Worm (Caenorhabditis elegans) whole organism, L2 larva: ENCODE results near the gene grl-19.

ENCODE experiments used
- F13H6.1 ChIP-seq: sonication (generic microtip); optimal IDR thresholded peaks from 2 replicates; lab custom pipeline; 2016; ENCODE audit warnings: missing genetic modification characterization, missing compliant biosample characterization
- ama-1 ChIP-seq: fragments of 150-350 bp; optimal IDR thresholded peaks from 2 replicates; lab custom pipeline; 2018; ENCODE audit warnings: inconsistent platforms
- ceh-82 ChIP-seq: fragments of 150-350 bp; optimal IDR thresholded peaks from 2 replicates; lab custom pipeline; 2014; ENCODE audit warnings: missing biosample characterization, missing genetic modification characterization
- lsy-2 ChIP-seq, 2 experiments: fragments of 150-350 bp in 1 of 2; sonication (generic microtip) in 1 of 2; optimal IDR thresholded peaks; 2 replicates each; lab custom pipeline; 2014 to 2017; ENCODE audit warnings: missing biosample characterization in 2 of 2, missing genetic modification characterization in 2 of 2
- nhr-11 ChIP-seq: fragments of 150-350 bp; optimal IDR thresholded peaks from 2 replicates; lab custom pipeline; 2014; ENCODE audit warnings: missing biosample characterization, missing genetic modification characterization
- nhr-237 ChIP-seq: fragments of 150-350 bp; optimal IDR thresholded peaks from 2 replicates; lab custom pipeline; 2014; ENCODE audit warnings: missing biosample characterization, missing genetic modification characterization
- nhr-6 ChIP-seq: fragments of 150-350 bp; optimal IDR thresholded peaks from 2 replicates; lab custom pipeline; 2014; ENCODE audit warnings: missing biosample characterization, missing genetic modification characterization
- peb-1 ChIP-seq: fragments of 150-350 bp; optimal IDR thresholded peaks from 2 replicates; lab custom pipeline; 2014; ENCODE audit warnings: missing biosample characterization, missing genetic modification characterization
- skn-1 ChIP-seq: sonication (generic microtip); optimal IDR thresholded peaks from 2 replicates; lab custom pipeline; 2017; ENCODE audit warnings: missing biosample characterization, missing genetic modification characterization
- snpc-4 ChIP-seq: fragments of 150-350 bp; optimal IDR thresholded peaks from 2 replicates; lab custom pipeline; 2014; ENCODE audit warnings: missing biosample characterization, missing genetic modification characterization
- unc-39 ChIP-seq: fragments of 150-350 bp; optimal IDR thresholded peaks from 2 replicates; lab custom pipeline; 2014; ENCODE audit warnings: missing biosample characterization, missing genetic modification characterization
- unc-55 ChIP-seq: fragments of 150-350 bp; sonication (generic microtip); optimal IDR thresholded peaks from 3 replicates; lab custom pipeline; 2014; ENCODE audit warnings: missing biosample characterization, missing genetic modification reagents, missing genetic modification characterization
- zag-1 ChIP-seq: fragments of 150-350 bp; optimal IDR thresholded peaks from 2 replicates; lab custom pipeline; 2014; ENCODE audit warnings: missing biosample characterization, missing genetic modification characterization
- ztf-11 ChIP-seq: sonication (generic microtip); optimal IDR thresholded peaks from 2 replicates; lab custom pipeline; 2017; ENCODE audit warnings: missing biosample characterization, missing genetic modification characterization

- TF ChIP-seq lsy-2 (tag; optimal IDR thresholded peaks at IDR 0.05; lab: Kevin White, UChicago) (no peak), nhr-11 (no peak), skn-1 (no peak), peb-1 (no peak), nhr-6 (tag; lab: Kevin White, UChicago) (no peak), ama-1 (lab: Kevin White, UChicago) (no peak), unc-55 (GFP tag; lab: Kevin White, UChicago) (no peak), ztf-11 (no peak), nhr-237 (no peak), unc-39 (tag; lab: Kevin White, UChicago) (no peak), snpc-4 (tag; lab: Kevin White, UChicago) (no peak), zag-1 (tag; lab: Kevin White, UChicago) (no peak), F13H6.1 (tag; lab: Kevin White, UChicago) (no peak), ceh-82 (tag; lab: Kevin White, UChicago) (no peak)
Measured at ce11 chrIV:252454-252853, at the start of gene grl-19.
